Fruit fly (Drosophila melanogaster) whole organism, adult: ENCODE results near the gene CG4465.
A peak's percentile ranks its signal among the peaks of the same experiment; 100 is the strongest.

Experiments
- CG11617 ChIP-seq: fragments of 200-800 bp; sonication (Bioruptor generic); optimal IDR thresholded peaks from 2 replicates; lab custom pipeline; 2017; ENCODE audit warnings: mild to moderate bottlenecking, missing biosample characterization, missing genetic modification reagents, missing genetic modification characterization
- CG12768 ChIP-seq: fragments of 200-800 bp; sonication (Bioruptor generic); optimal IDR thresholded peaks from 2 replicates; lab custom pipeline; 2017; ENCODE audit warnings: missing biosample characterization, missing genetic modification characterization, mild to moderate bottlenecking, moderate library complexity, missing genetic modification reagents
- CG1620 ChIP-seq: fragments of 200-800 bp; sonication (Bioruptor generic); optimal IDR thresholded peaks from 2 replicates; lab custom pipeline; 2016; ENCODE audit warnings: missing biosample characterization, missing genetic modification characterization
- CG5204 ChIP-seq: fragments of 200-800 bp; sonication (Bioruptor generic); optimal IDR thresholded peaks from 2 replicates; lab custom pipeline; 2016; ENCODE audit warnings: missing biosample characterization, missing genetic modification characterization
- CG7045 ChIP-seq: fragments of 200-800 bp; sonication (Bioruptor generic); optimal IDR thresholded peaks from 2 replicates; lab custom pipeline; 2017; ENCODE audit warnings: missing biosample characterization, mild to moderate bottlenecking, missing genetic modification characterization
- Crg-1 ChIP-seq: fragments of 200-800 bp; sonication (Bioruptor generic); optimal IDR thresholded peaks from 2 replicates; lab custom pipeline; 2016; ENCODE audit warnings: missing biosample characterization, missing genetic modification characterization
- Hr96 ChIP-seq: fragments of 200-800 bp; sonication (Bioruptor generic); optimal IDR thresholded peaks from 2 replicates; lab custom pipeline; 2016; ENCODE audit warnings: missing biosample characterization, missing genetic modification characterization
- bab1 ChIP-seq: fragments of 200-800 bp; sonication (Bioruptor generic); optimal IDR thresholded peaks from 3 replicates; lab custom pipeline; 2019; ENCODE audit warnings: missing biosample characterization, mild to moderate bottlenecking, missing genetic modification characterization, moderate library complexity
- cnc ChIP-seq, 2 experiments: fragments of >200 bp; optimal IDR thresholded peaks; 2 replicates each; lab custom pipeline; 2017
- ovo ChIP-seq: fragments of 200-800 bp; sonication (Bioruptor generic); optimal IDR thresholded peaks from 2 replicates; lab custom pipeline; 2016; ENCODE audit warnings: missing biosample characterization, missing genetic modification characterization
- pad ChIP-seq: fragments of 200-800 bp; sonication (Bioruptor generic); optimal IDR thresholded peaks from 3 replicates; lab custom pipeline; 2017; ENCODE audit warnings: missing biosample characterization, missing genetic modification characterization, mild to moderate bottlenecking, moderate library complexity, missing genetic modification reagents

DNA sequence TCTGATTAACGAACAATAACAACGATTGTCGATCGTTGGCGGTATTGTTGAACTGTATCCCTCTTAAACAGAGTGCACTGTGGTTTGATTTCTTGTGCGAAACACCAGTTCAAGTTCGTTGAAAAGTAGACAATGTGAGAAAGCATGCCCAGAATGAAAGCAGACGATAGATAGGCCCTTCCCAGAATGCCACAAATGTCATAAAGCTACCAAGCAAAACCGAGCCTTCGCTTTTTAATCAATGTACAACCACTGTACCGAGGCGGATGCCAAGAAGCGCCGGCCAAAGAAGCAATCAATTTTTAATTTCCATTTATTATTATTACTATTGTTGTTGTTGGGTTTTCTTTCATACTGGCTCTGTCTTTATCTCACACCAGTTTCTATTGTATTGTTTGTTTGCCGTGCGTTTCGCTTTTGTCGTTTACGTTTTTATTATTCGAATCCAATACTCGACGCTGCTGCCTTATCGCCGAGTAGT, 8.7 kb downstream of the CG4465 start:
- no peak for TF ChIP-seq Hr96 (GFP tag; lab: Kevin White, UChicago)
- TF ChIP-seq cnc (optimal IDR thresholded peaks at IDR 0.05; lab: Kevin White, UChicago), result no peak
- TF ChIP-seq Crg-1, result peak; percentile 13
- no peak for TF ChIP-seq ovo
- TF ChIP-seq CG1620, result peak; percentile 1
- TF ChIP-seq CG5204, result no peak
- peak; percentile 29 for TF ChIP-seq CG11617 (GFP tag; lab: Kevin White, UChicago)
- TF ChIP-seq pad (GFP tag; lab: Kevin White, UChicago), result peak; percentile 14
- TF ChIP-seq CG12768 (GFP tag; lab: Kevin White, UChicago), result no peak
- TF ChIP-seq bab1 (GFP tag; lab: Kevin White, UChicago), result no peak
- TF ChIP-seq CG7045 (GFP tag; lab: Kevin White, UChicago), result no peak
